Worm (Caenorhabditis elegans) whole organism, L3 larva: ENCODE measurements around the gene srt-37.

Experiments
- R02D3.7 ChIP-seq: fragments of 150-350 bp; optimal IDR thresholded peaks from 2 replicates; lab custom pipeline; 2014; ENCODE audit warnings: missing biosample characterization, missing genetic modification characterization
- ZK546.5 ChIP-seq: sonication (generic microtip); optimal IDR thresholded peaks from 2 replicates; lab custom pipeline; 2017; ENCODE audit warnings: missing biosample characterization, missing genetic modification characterization
- aly-2 ChIP-seq: fragments of 150-350 bp; optimal IDR thresholded peaks from 2 replicates; lab custom pipeline; 2014; ENCODE audit warnings: missing biosample characterization, missing genetic modification characterization
- ceh-16 ChIP-seq: sonication (generic microtip); optimal IDR thresholded peaks from 2 replicates; lab custom pipeline; 2017; ENCODE audit warnings: missing biosample characterization, missing genetic modification characterization
- elt-1 ChIP-seq: fragments of 150-350 bp; optimal IDR thresholded peaks from 2 replicates; lab custom pipeline; 2014; ENCODE audit warnings: missing biosample characterization, missing genetic modification characterization
- elt-3 ChIP-seq, 3 experiments: fragments of 150-350 bp in 1 of 3; sonication (generic microtip) in 2 of 3; optimal IDR thresholded peaks; 2 replicates in 2 of 3; 4 replicates in 1 of 3; lab custom pipeline; 2014 to 2017; ENCODE audit warnings: missing biosample characterization in 3 of 3, missing genetic modification characterization in 3 of 3
- eor-1 ChIP-seq, 2 experiments: fragments of 150-350 bp; optimal IDR thresholded peaks; 2 replicates each; lab custom pipeline; 2014 to 2018; ENCODE audit warnings: missing biosample characterization in 2 of 2, missing genetic modification characterization in 2 of 2
- mdl-1 ChIP-seq: fragments of 150-350 bp; optimal IDR thresholded peaks from 2 replicates; lab custom pipeline; 2014; ENCODE audit warnings: missing biosample characterization, missing genetic modification characterization
- nhr-237 ChIP-seq: fragments of 150-350 bp; optimal IDR thresholded peaks from 2 replicates; lab custom pipeline; 2014; ENCODE audit warnings: missing biosample characterization, missing genetic modification characterization
- nhr-43 ChIP-seq: sonication (generic microtip); optimal IDR thresholded peaks from 2 replicates; lab custom pipeline; 2016; ENCODE audit warnings: mild to moderate bottlenecking, missing genetic modification characterization, missing compliant biosample characterization; ENCODE audit not compliant: poor library complexity, severe bottlenecking
- nhr-76 ChIP-seq: fragments of 150-350 bp; sonication (generic microtip); optimal IDR thresholded peaks from 5 replicates; lab custom pipeline; 2014; ENCODE audit warnings: missing biosample characterization, missing genetic modification characterization
- pqm-1 ChIP-seq: fragments of 150-350 bp; optimal IDR thresholded peaks from 2 replicates; lab custom pipeline; 2017; ENCODE audit warnings: missing biosample characterization, missing genetic modification characterization, inconsistent platforms
- unc-39 ChIP-seq: sonication (generic microtip); optimal IDR thresholded peaks from 4 replicates; lab custom pipeline; 2017; ENCODE audit warnings: missing biosample characterization, missing genetic modification characterization
- zag-1 ChIP-seq: fragments of 150-350 bp; optimal IDR thresholded peaks from 2 replicates; lab custom pipeline; 2014; ENCODE audit warnings: missing biosample characterization, missing genetic modification characterization
- ztf-11 ChIP-seq: fragments of 150-350 bp; optimal IDR thresholded peaks from 2 replicates; lab custom pipeline; 2014; ENCODE audit warnings: missing biosample characterization, missing genetic modification characterization

Gene srt-37

DNA sequence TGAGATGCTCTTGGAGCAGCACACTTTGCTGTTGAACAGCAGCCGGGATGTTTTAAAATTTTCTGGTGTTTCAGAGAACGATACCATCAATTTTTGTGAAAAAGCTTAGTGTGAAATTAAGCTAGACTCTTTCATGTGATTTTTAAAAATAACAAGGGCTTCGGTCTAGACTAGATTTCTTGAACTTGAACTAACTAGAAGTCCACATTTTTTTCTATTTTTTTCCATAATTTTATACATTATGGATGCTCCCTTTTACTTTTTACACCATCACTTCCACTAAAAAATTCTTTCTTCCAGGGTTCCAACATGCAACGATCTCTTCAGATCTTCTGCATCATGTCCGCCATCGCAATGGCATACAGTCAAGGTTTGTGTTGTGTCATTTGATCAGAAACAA, 45.5 kb downstream of the srt-37 start, which contains the start of gene nlp-13:
Gene nlp-13, plus strand, starts transcription at position 301 of the 400 bp plus-strand sequence.
- TF ChIP-seq nhr-43 (tag; lab: Kevin White, UChicago) (no peak), ceh-16 (tag; lab: Kevin White, UChicago) (no peak), nhr-76 (tag; lab: Kevin White, UChicago) (no peak), eor-1 (tag; optimal IDR thresholded peaks at IDR 0.05; lab: Kevin White, UChicago) (no peak), unc-39 (no peak), nhr-237 (tag; lab: Kevin White, UChicago) (no peak), ztf-11 (tag; lab: Kevin White, UChicago) (no peak), pqm-1 (no peak), R02D3.7 (tag; lab: Kevin White, UChicago) (no peak), ZK546.5 (tag; lab: Kevin White, UChicago) (no peak), elt-3 (tag; optimal IDR thresholded peaks at IDR 0.05; lab: Kevin White, UChicago) (no peak), mdl-1 (tag; lab: Kevin White, UChicago) (no peak), aly-2 (no peak), zag-1 (tag; lab: Kevin White, UChicago) (no peak), elt-1 (tag; lab: Kevin White, UChicago) (no peak)
